Fruit fly (Drosophila melanogaster): ENCODE measurements around the gene CG12708.
A peak's percentile ranks its signal among the peaks of the same experiment; 100 is the strongest.

Gene CG12708

dm6 chrX:15675294-15675693, at the start of gene CG12708:
CG12708 (plus strand) TSS chrX:15675476.
- TF ChIP-seq psq (optimal IDR thresholded peaks at IDR 0.05) (no peak), Dll (optimal IDR thresholded peaks at IDR 0.05) (no peak), EcR (GFP tag; optimal IDR thresholded peaks at IDR 0.05) (no peak), usp (GFP tag; optimal IDR thresholded peaks at IDR 0.05) (no peak), CG8478 (optimal IDR thresholded peaks at IDR 0.05) (no peak), pan (optimal IDR thresholded peaks at IDR 0.05) (no peak)

- TF ChIP-seq Dll (optimal IDR thresholded peaks at IDR 0.05) = no peak
These were observed 49.0 kb upstream of the CG12708 start for dm6 chrX:15626279-15626678.

- TF ChIP-seq EcR (GFP tag; optimal IDR thresholded peaks at IDR 0.05) (no peak), pan (optimal IDR thresholded peaks at IDR 0.05) (no peak), Dll (optimal IDR thresholded peaks at IDR 0.05) (no peak), usp (GFP tag; optimal IDR thresholded peaks at IDR 0.05) (no peak), psq (optimal IDR thresholded peaks at IDR 0.05) (no peak), CG8478 (optimal IDR thresholded peaks at IDR 0.05) (no peak)
These were observed 45.3 kb upstream of the CG12708 start for dm6 chrX:15629962-15630361.

- TF ChIP-seq Dll (optimal IDR thresholded peaks at IDR 0.05) (no peak), EcR (GFP tag; optimal IDR thresholded peaks at IDR 0.05) (no peak), CG8478 (optimal IDR thresholded peaks at IDR 0.05) (no peak), psq (optimal IDR thresholded peaks at IDR 0.05) (no peak), pan (optimal IDR thresholded peaks at IDR 0.05) (no peak), usp (GFP tag; optimal IDR thresholded peaks at IDR 0.05) (no peak)
These were observed 44.5 kb upstream of the CG12708 start for dm6 chrX:15630815-15631214.

dm6 chrX:15631465-15631864, 43.8 kb upstream of the CG12708 start:
- TF ChIP-seq Dll (optimal IDR thresholded peaks at IDR 0.05) (no peak), EcR (GFP tag; optimal IDR thresholded peaks at IDR 0.05) (no peak), psq (optimal IDR thresholded peaks at IDR 0.05) (no peak), pan (optimal IDR thresholded peaks at IDR 0.05) (no peak), usp (GFP tag; optimal IDR thresholded peaks at IDR 0.05) (no peak), CG8478 (optimal IDR thresholded peaks at IDR 0.05) (no peak)

dm6 chrX:15632669-15633068, 42.6 kb upstream of the CG12708 start:
- TF ChIP-seq pan (optimal IDR thresholded peaks at IDR 0.05) (no peak), EcR (GFP tag; optimal IDR thresholded peaks at IDR 0.05) (no peak), psq (optimal IDR thresholded peaks at IDR 0.05) (no peak), CG8478 (optimal IDR thresholded peaks at IDR 0.05) (no peak), Dll (optimal IDR thresholded peaks at IDR 0.05) (no peak), usp (GFP tag; optimal IDR thresholded peaks at IDR 0.05) (no peak)

dm6 chrX:15633313-15633727, 42.0 kb upstream of the CG12708 start, which contains the start of gene sog:
sog (minus strand) TSS chrX:15633434.
- TF ChIP-seq pan (optimal IDR thresholded peaks at IDR 0.05) (no peak), usp (GFP tag; optimal IDR thresholded peaks at IDR 0.05) (no peak), EcR (GFP tag; optimal IDR thresholded peaks at IDR 0.05) (no peak)

- no peak for TF ChIP-seq usp (GFP tag; optimal IDR thresholded peaks at IDR 0.05)
These were observed 36.3 kb upstream of the CG12708 start for dm6 chrX:15639017-15639416.

dm6 chrX:15639929-15640328, 35.3 kb upstream of the CG12708 start:
- TF ChIP-seq usp (GFP tag; optimal IDR thresholded peaks at IDR 0.05) (no peak), pan (optimal IDR thresholded peaks at IDR 0.05) (no peak), psq (optimal IDR thresholded peaks at IDR 0.05) (no peak), CG8478 (optimal IDR thresholded peaks at IDR 0.05) (no peak), Dll (optimal IDR thresholded peaks at IDR 0.05) (no peak), EcR (GFP tag; optimal IDR thresholded peaks at IDR 0.05) (no peak)

dm6 chrX:15642056-15642455, 33.2 kb upstream of the CG12708 start:
- TF ChIP-seq CG8478 (optimal IDR thresholded peaks at IDR 0.05) (no peak), pan (optimal IDR thresholded peaks at IDR 0.05) (peak; percentile 58)

dm6 chrX:15643210-15643609, 32.1 kb upstream of the CG12708 start:
- no peak for TF ChIP-seq CG8478 (optimal IDR thresholded peaks at IDR 0.05)
- no peak for TF ChIP-seq psq (optimal IDR thresholded peaks at IDR 0.05)
- TF ChIP-seq pan (optimal IDR thresholded peaks at IDR 0.05) = no peak
- no peak for TF ChIP-seq EcR (GFP tag; optimal IDR thresholded peaks at IDR 0.05)
- TF ChIP-seq Dll (optimal IDR thresholded peaks at IDR 0.05) = no peak
- TF ChIP-seq usp (GFP tag; optimal IDR thresholded peaks at IDR 0.05) = no peak

dm6 chrX:15643922-15644321, 31.4 kb upstream of the CG12708 start, which contains the start of gene CG8117:
CG8117 (plus strand) TSS chrX:15644222.
- TF ChIP-seq Dll (optimal IDR thresholded peaks at IDR 0.05) (no peak), EcR (GFP tag; optimal IDR thresholded peaks at IDR 0.05) (no peak), psq (optimal IDR thresholded peaks at IDR 0.05) (no peak), pan (optimal IDR thresholded peaks at IDR 0.05) (no peak), CG8478 (optimal IDR thresholded peaks at IDR 0.05) (no peak), usp (GFP tag; optimal IDR thresholded peaks at IDR 0.05) (no peak)

dm6 chrX:15646792-15647191, 28.5 kb upstream of the CG12708 start:
- TF ChIP-seq usp (GFP tag; optimal IDR thresholded peaks at IDR 0.05) = no peak
- no peak for TF ChIP-seq psq (optimal IDR thresholded peaks at IDR 0.05)
- no peak for TF ChIP-seq CG8478 (optimal IDR thresholded peaks at IDR 0.05)
- TF ChIP-seq Dll (optimal IDR thresholded peaks at IDR 0.05) = no peak
- no peak for TF ChIP-seq EcR (GFP tag; optimal IDR thresholded peaks at IDR 0.05)

dm6 chrX:15648180-15648579, 27.1 kb upstream of the CG12708 start:
- TF ChIP-seq pan (optimal IDR thresholded peaks at IDR 0.05) = no peak

Data from whole organism.